Worm (Caenorhabditis elegans) whole organism, young adult: ENCODE measurements around the gene F13D12.8.

Experiments used
- ama-1 ChIP-seq, 3 experiments: fragments of 150-350 bp in 1 of 3; sonication (generic microtip) in 2 of 3; optimal IDR thresholded peaks; 2 replicates each; lab custom pipeline; 2014 to 2018; ENCODE audit warnings: missing biosample characterization in 2 of 3, missing genetic modification characterization in 2 of 3, missing genetic modification reagents in 2 of 3
- ets-4 ChIP-seq: fragments of 200-800 bp; sonication (Bioruptor generic); optimal IDR thresholded peaks from 2 replicates; lab custom pipeline; 2018; ENCODE audit warnings: mild to moderate bottlenecking, missing genetic modification characterization, missing compliant biosample characterization
- gei-17 ChIP-seq: fragments of 200-800 bp; sonication (Bioruptor generic); optimal IDR thresholded peaks from 2 replicates; lab custom pipeline; 2018; ENCODE audit warnings: mild to moderate bottlenecking, missing genetic modification characterization, missing compliant biosample characterization
- lin-35 ChIP-seq, 3 experiments: fragments of 150-350 bp in 2 of 3; sonication (generic microtip) in 1 of 3; optimal IDR thresholded peaks; 2 replicates each; lab custom pipeline; 2014 to 2018; ENCODE audit warnings: missing biosample characterization in 3 of 3, missing genetic modification characterization in 3 of 3, missing genetic modification reagents in 3 of 3
- nhr-90 ChIP-seq: sonication (generic microtip); optimal IDR thresholded peaks from 2 replicates; lab custom pipeline; 2016; ENCODE audit warnings: missing genotype, mild to moderate bottlenecking, missing genetic modification characterization, missing compliant biosample characterization
- pha-4 ChIP-seq: fragments of 150-350 bp; sonication (generic microtip); optimal IDR thresholded peaks from 2 replicates; lab custom pipeline; 2014; ENCODE audit warnings: missing biosample characterization, missing genetic modification reagents, missing genetic modification characterization
- rec-8 ChIP-seq, 2 experiments: sonication (generic microtip); optimal IDR thresholded peaks; 2 replicates each; lab custom pipeline; 2016; ENCODE audit warnings: mild to moderate bottlenecking in 2 of 2, missing genetic modification characterization in 2 of 2, missing genetic modification reagents in 2 of 2, missing genotype in 2 of 2, missing biosample characterization in 1 of 2, missing compliant biosample characterization in 1 of 2, moderate library complexity in 1 of 2
- snpc-1.3 ChIP-seq: sonication (generic microtip); optimal IDR thresholded peaks from 2 replicates; lab custom pipeline; 2017; ENCODE audit warnings: missing genetic modification characterization, mild to moderate bottlenecking, missing compliant biosample characterization, antibody characterized with exemption, moderate library complexity, missing genotype, missing genetic modification reagents; ENCODE audit not compliant: insufficient read depth
- tbp1 ChIP-seq: fragments of 200-800 bp; sonication (Bioruptor generic); optimal IDR thresholded peaks from 2 replicates; lab custom pipeline; 2018; ENCODE audit warnings: mild to moderate bottlenecking, missing genetic modification characterization, missing compliant biosample characterization
- ztf-25 ChIP-seq: fragments of 200-800 bp; sonication (Bioruptor generic); IDR thresholded peaks from 2 replicates; pipeline ENCODE4 v1.3.6; 2022; ENCODE audit warnings: missing genetic modification reagents, missing genetic modification characterization, missing compliant biosample characterization

DNA sequence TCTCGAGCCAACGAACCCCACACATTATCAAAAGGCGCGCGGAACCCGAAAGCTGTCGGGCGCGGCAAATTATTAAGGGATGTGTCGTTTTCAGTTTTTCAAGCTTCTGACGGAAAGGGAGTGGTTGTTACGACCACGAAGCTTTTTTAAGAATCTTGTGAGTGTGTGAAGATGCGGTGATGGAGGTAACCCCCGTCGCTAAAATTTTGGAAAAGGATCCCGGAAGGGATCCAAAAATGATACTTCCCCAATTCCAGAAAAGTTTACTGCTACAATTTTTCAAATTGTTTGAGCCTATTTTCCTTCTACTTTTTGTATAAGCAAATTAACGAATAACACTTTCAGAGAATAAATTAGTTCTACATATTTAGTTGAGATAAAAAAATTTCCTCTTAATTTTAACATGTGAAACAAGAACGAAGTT is 24.3 kb upstream of the F13D12.8 start:
- no peak for TF ChIP-seq ztf-25 (GFP tag; lab: Robert Waterston, UW)
- TF ChIP-seq tbp1, result peak; percentile 59
- TF ChIP-seq ets-4, result no peak
- TF ChIP-seq rec-8 (tag; optimal IDR thresholded peaks at IDR 0.05; lab: Kevin White, UChicago), result no peak
- TF ChIP-seq nhr-90 (tag; lab: Kevin White, UChicago), result peak; percentile 24
- peak; percentile 97 for TF ChIP-seq ama-1 (optimal IDR thresholded peaks at IDR 0.05; lab: Kevin White, UChicago)
- TF ChIP-seq ama-1 (GFP tag; optimal IDR thresholded peaks at IDR 0.05; lab: Kevin White, UChicago), result no peak
- peak; percentile 15 for TF ChIP-seq gei-17
- no peak for TF ChIP-seq snpc-1.3 (tag; lab: Kevin White, UChicago)
- TF ChIP-seq lin-35 (GFP tag; optimal IDR thresholded peaks at IDR 0.05; lab: Kevin White, UChicago), result peak in 1 of 3 experiments; percentile 7
- no peak for TF ChIP-seq pha-4 (tag; lab: Kevin White, UChicago)
